Fruit fly (Drosophila melanogaster): Measurements from ENCODE around the gene CG34355.
A peak's percentile ranks its signal among the peaks of the same experiment; 100 is the strongest.

CG34355 gene

dm6 chr3R:23867825-23868224, 64.2 kb downstream of the CG34355 start (continued):
- TF ChIP-seq Jarid2 (GFP tag; optimal IDR thresholded peaks at IDR 0.05) (no peak), unc-4 (GFP tag; IDR thresholded peaks at IDR 0.05; ENCODE audit: partially characterized antibody) (no peak), ash1 (GFP tag; optimal IDR thresholded peaks at IDR 0.05) (no peak), Oaz (GFP tag; IDR thresholded peaks at IDR 0.05) (no peak), CG13775 (GFP tag; optimal IDR thresholded peaks at IDR 0.05) (no peak), CG9932 (GFP tag; IDR thresholded peaks at IDR 0.05) (no peak), bigmax (GFP tag; optimal IDR thresholded peaks at IDR 0.05) (no peak), zen (tag; optimal IDR thresholded peaks at IDR 0.05) (no peak), Hsf (GFP tag; optimal IDR thresholded peaks at IDR 0.05) (no peak), CG18262 (tag; optimal IDR thresholded peaks at IDR 0.05) (no peak), sna (GFP tag; IDR thresholded peaks at IDR 0.05; ENCODE audit: partially characterized antibody) (no peak), zf30C (GFP tag; optimal IDR thresholded peaks at IDR 0.05) (peak; percentile 5)

dm6 chr3R:23869203-23869892, 65.7 kb downstream of the CG34355 start:
- TF ChIP-seq rib (GFP tag; IDR thresholded peaks at IDR 0.05), result no peak
- peak; percentile 0 for TF ChIP-seq Med (GFP tag)
- TF ChIP-seq cad (GFP tag; optimal IDR thresholded peaks at IDR 0.05), result peak; percentile 77
- TF ChIP-seq Lhr (GFP tag; optimal IDR thresholded peaks at IDR 0.05), result no peak
- peak in 1 of 2 experiments; percentile 34 for TF ChIP-seq eve (GFP tag; optimal IDR thresholded peaks at IDR 0.05)
- TF ChIP-seq cg (GFP tag; optimal IDR thresholded peaks at IDR 0.05), result peak; percentile 13
- TF ChIP-seq D (optimal IDR thresholded peaks at IDR 0.05), result peak; percentile 86
- TF ChIP-seq D (GFP tag; optimal IDR thresholded peaks at IDR 0.05), result no peak
- TF ChIP-seq CG15479 (GFP tag; optimal IDR thresholded peaks at IDR 0.05), result peak; percentile 25
- 0 out of 2 replicates have a peak, but pooled peaks have one; percentile 24 for TF ChIP-seq CG42726 (GFP tag; IDR thresholded peaks at IDR 0.05; ENCODE audit: partially characterized antibody)
- no peak for TF ChIP-seq BtbVII (GFP tag; optimal IDR thresholded peaks at IDR 0.05)

DNA sequence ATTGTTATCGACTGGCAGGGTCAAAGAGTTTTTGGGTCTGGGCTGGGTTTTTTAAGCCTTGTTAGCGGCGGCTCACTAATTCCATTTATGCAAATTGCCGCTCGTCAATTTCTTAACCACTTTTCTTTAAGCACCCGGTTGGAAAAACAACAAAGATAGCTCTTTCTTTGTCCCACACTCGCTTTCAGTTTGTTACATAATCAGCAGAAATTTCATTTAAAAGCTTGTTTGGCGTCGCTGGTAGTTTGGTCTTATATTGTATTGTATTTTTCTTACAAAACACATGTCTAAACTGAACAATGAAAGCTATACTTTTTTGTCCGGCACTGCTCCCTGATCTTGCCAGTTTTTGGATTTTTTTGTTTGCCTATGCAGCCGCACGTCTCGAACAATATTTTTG, 66.3 kb downstream of the CG34355 start:
- no peak for TF ChIP-seq CG6765 (GFP tag; optimal IDR thresholded peaks at IDR 0.05)
- TF ChIP-seq unpg (GFP tag; optimal IDR thresholded peaks at IDR 0.05), result no peak
- TF ChIP-seq Hr51 (GFP tag; optimal IDR thresholded peaks at IDR 0.05), result no peak
- no peak for TF ChIP-seq Drgx (GFP tag; IDR thresholded peaks at IDR 0.05)
- TF ChIP-seq CG2116 (GFP tag; optimal IDR thresholded peaks at IDR 0.05), result no peak
- no peak for TF ChIP-seq CG13296 (GFP tag; optimal IDR thresholded peaks at IDR 0.05)
- no peak for TF ChIP-seq CG17359 (tag; optimal IDR thresholded peaks at IDR 0.05)
- TF ChIP-seq croc (GFP tag; conservative IDR thresholded peaks at IDR 0.05), result no peak
- TF ChIP-seq onecut (GFP tag; IDR thresholded peaks at IDR 0.05), result no peak
- TF ChIP-seq ewg (GFP tag; optimal IDR thresholded peaks at IDR 0.05), result no peak
- peak; percentile 46; the same call in 1 of the 2 replicates for TF ChIP-seq vvl (GFP tag; IDR thresholded peaks at IDR 0.05)
- TF ChIP-seq lbe (GFP tag; optimal IDR thresholded peaks at IDR 0.05), result no peak
- TF ChIP-seq CG4617 (GFP tag; optimal IDR thresholded peaks at IDR 0.05; ENCODE audit: borderline replicate concordance), result no peak
- no peak for TF ChIP-seq slou (GFP tag; optimal IDR thresholded peaks at IDR 0.05)
- no peak for TF ChIP-seq Nf-YA (GFP tag; IDR thresholded peaks at IDR 0.05)
- peak in 1 of 2 experiments; percentile 92 for TF ChIP-seq Pdp1 (GFP tag; optimal IDR thresholded peaks at IDR 0.05)
- no peak for TF ChIP-seq ham (GFP tag; IDR thresholded peaks at IDR 0.05)
- no peak for TF ChIP-seq CG3847 (GFP tag; IDR thresholded peaks at IDR 0.05)
- no peak for TF ChIP-seq kni (GFP tag; optimal IDR thresholded peaks at IDR 0.05)
- TF ChIP-seq D19B (GFP tag; optimal IDR thresholded peaks at IDR 0.05), result no peak
- no peak for TF ChIP-seq sna (GFP tag; IDR thresholded peaks at IDR 0.05; ENCODE audit: partially characterized antibody)
- peak; percentile 31 for TF ChIP-seq oc (tag; optimal IDR thresholded peaks at IDR 0.05)
- no peak for TF ChIP-seq Dfd (GFP tag; optimal IDR thresholded peaks at IDR 0.05)
- no peak for TF ChIP-seq CG2199 (GFP tag; IDR thresholded peaks at IDR 0.05)
- no peak for TF ChIP-seq disco-r (GFP tag; optimal IDR thresholded peaks at IDR 0.05)
- TF ChIP-seq CG14710 (tag; optimal IDR thresholded peaks at IDR 0.05), result no peak

All from whole organism, embryonic.